Worm (Caenorhabditis elegans): ENCODE measurements around the gene F44B9.8.

- TF ChIP-seq mdl-1 (tag; optimal IDR thresholded peaks at IDR 0.05) (no peak), ztf-11 (tag; optimal IDR thresholded peaks at IDR 0.05) (no peak), daf-12 (tag; optimal IDR thresholded peaks at IDR 0.05) (no peak), nhr-237 (tag; optimal IDR thresholded peaks at IDR 0.05) (no peak), pqm-1 (tag; optimal IDR thresholded peaks at IDR 0.05) (no peak), ama-1 (optimal IDR thresholded peaks at IDR 0.05) (peak; percentile 42), fkh-10 (GFP tag; optimal IDR thresholded peaks at IDR 0.05) (no peak), jun-1 (tag; optimal IDR thresholded peaks at IDR 0.05) (no peak), ceh-9 (tag; optimal IDR thresholded peaks at IDR 0.05) (no peak)
Measured at ce11 chrIII:7978289-7978688, 51.2 kb downstream of the F44B9.8 start.
